Worm (Caenorhabditis elegans): Measurements from ENCODE around the gene nhr-275.
A peak's percentile ranks its signal among the peaks of the same experiment; 100 is the strongest.

The nhr-275 gene

DNA sequence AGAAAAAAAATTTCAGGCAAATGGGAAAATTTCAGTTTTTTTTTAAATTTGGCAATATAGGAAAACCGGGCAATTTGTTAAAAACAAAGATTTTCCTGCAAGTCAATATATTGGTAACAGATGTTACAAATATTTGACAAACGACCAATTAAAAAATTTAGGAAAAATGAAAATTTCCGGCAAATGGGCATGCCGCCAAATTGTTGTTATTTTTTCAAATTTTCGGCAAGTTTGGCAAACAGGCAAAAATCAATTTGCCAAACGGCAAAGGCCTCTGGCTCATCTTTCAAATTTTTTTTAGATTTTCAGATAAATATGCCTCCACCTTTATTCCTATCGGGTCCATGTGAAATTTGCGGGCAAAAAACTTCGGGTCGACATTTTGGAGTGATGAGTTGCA lies 45.1 kb downstream of the nhr-275 start, which contains the start of gene nhr-128:
Gene nhr-128 (plus strand): TSS at position 301 of the 400 bp plus-strand sequence.
- no peak for TF ChIP-seq grh-1 (GFP tag; IDR thresholded peaks at IDR 0.05)
- TF ChIP-seq lir-3 (tag; optimal IDR thresholded peaks at IDR 0.05; ENCODE audit: poor library complexity): no peak
- TF ChIP-seq ceh-82 (tag; optimal IDR thresholded peaks at IDR 0.05): no peak
- no peak for TF ChIP-seq ceh-88 (GFP tag; IDR thresholded peaks at IDR 0.05)
- TF ChIP-seq efl-3 (GFP tag; optimal IDR thresholded peaks at IDR 0.05): no peak
- TF ChIP-seq fkh-8 (tag; optimal IDR thresholded peaks at IDR 0.05): no peak
- no peak for TF ChIP-seq xbp-1 (tag; optimal IDR thresholded peaks at IDR 0.05)
- no peak for TF ChIP-seq jun-1 (tag; optimal IDR thresholded peaks at IDR 0.05)
- TF ChIP-seq pax-3 (tag; optimal IDR thresholded peaks at IDR 0.05): no peak
- no peak for TF ChIP-seq zip-4 (GFP tag; optimal IDR thresholded peaks at IDR 0.05)
- TF ChIP-seq nhr-85 (tag): no peak
- no peak for TF ChIP-seq lin-13 (GFP tag; optimal IDR thresholded peaks at IDR 0.05)
- TF ChIP-seq fos-1 (tag; optimal IDR thresholded peaks at IDR 0.05): no peak
- TF ChIP-seq pag-3 (tag; optimal IDR thresholded peaks at IDR 0.05; ENCODE audit: borderline replicate concordance, insufficient read depth): no peak
- no peak for TF ChIP-seq lsy-2 (tag; optimal IDR thresholded peaks at IDR 0.05)
- TF ChIP-seq sox-4 (tag; optimal IDR thresholded peaks at IDR 0.05): no peak
- no peak for TF ChIP-seq hlh-17 (GFP tag; optimal IDR thresholded peaks at IDR 0.05; ENCODE audit: borderline replicate concordance)
- no peak for TF ChIP-seq ceh-90 (tag; optimal IDR thresholded peaks at IDR 0.05)
- no peak for TF ChIP-seq nhr-76 (tag; optimal IDR thresholded peaks at IDR 0.05)
- no peak for TF ChIP-seq ceh-8 (GFP tag; optimal IDR thresholded peaks at IDR 0.05)

DNA sequence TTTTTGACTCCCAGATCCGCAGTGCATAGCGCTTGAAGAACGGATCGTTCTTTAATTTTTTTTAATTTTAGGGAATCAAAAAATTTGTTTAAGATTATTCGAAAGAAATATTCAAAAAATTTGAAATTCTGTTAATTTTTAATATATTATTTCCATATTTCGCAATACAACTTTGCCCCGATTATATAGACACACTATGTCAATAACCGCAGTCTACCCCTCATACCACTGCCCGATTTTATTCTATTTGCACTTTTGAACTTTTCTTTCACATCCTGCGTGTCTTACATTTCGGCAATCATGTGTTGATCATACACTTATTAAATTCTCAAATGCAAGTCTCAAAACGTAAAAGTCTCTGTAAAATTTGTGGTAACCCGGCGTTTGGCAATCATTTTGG lies 48.1 kb downstream of the nhr-275 start, which contains the start of gene nhr-56:
Gene nhr-56 (plus strand): TSS at position 202 of the 400 bp plus-strand sequence.
- TF ChIP-seq egl-27 (tag; optimal IDR thresholded peaks at IDR 0.05) (no peak), C04F5.9 (tag; optimal IDR thresholded peaks at IDR 0.05) (no peak), C16A3.4 (tag; optimal IDR thresholded peaks at IDR 0.05) (no peak), isw-1 (GFP tag; IDR thresholded peaks at IDR 0.05) (no peak), snpc-4 (tag; optimal IDR thresholded peaks at IDR 0.05) (no peak), lin-15B (tag; optimal IDR thresholded peaks at IDR 0.05) (no peak), hlh-17 (GFP tag; optimal IDR thresholded peaks at IDR 0.05; ENCODE audit: borderline replicate concordance) (no peak), ztf-11 (tag; optimal IDR thresholded peaks at IDR 0.05) (no peak), grh-1 (GFP tag; IDR thresholded peaks at IDR 0.05) (no peak), unc-130 (tag; optimal IDR thresholded peaks at IDR 0.05) (no peak), nhr-12 (tag; optimal IDR thresholded peaks at IDR 0.05) (no peak), ces-1 (GFP tag; optimal IDR thresholded peaks at IDR 0.05) (no peak), elt-3 (tag; optimal IDR thresholded peaks at IDR 0.05) (no peak), ceh-88 (GFP tag; IDR thresholded peaks at IDR 0.05) (no peak), nhr-11 (tag; optimal IDR thresholded peaks at IDR 0.05) (no peak), pag-3 (tag; optimal IDR thresholded peaks at IDR 0.05; ENCODE audit: borderline replicate concordance, insufficient read depth) (no peak), F16B12.6 (tag; optimal IDR thresholded peaks at IDR 0.05) (no peak), lin-39 (tag; optimal IDR thresholded peaks at IDR 0.05) (no peak), swsn-7 (tag; optimal IDR thresholded peaks at IDR 0.05) (peak; percentile 32), aha-1 (tag; optimal IDR thresholded peaks at IDR 0.05) (no peak), nhr-84 (tag; optimal IDR thresholded peaks at IDR 0.05) (no peak), dsc-1 (tag; optimal IDR thresholded peaks at IDR 0.05) (no peak), ama-1 (optimal IDR thresholded peaks at IDR 0.05) (no peak), vab-15 (tag; optimal IDR thresholded peaks at IDR 0.05) (no peak), ceh-82 (tag; optimal IDR thresholded peaks at IDR 0.05) (peak; percentile 11 to 37 (median 13)), tlp-1 (tag; optimal IDR thresholded peaks at IDR 0.05) (no peak), zip-4 (GFP tag; optimal IDR thresholded peaks at IDR 0.05) (peak; percentile 68), mep-1 (tag; optimal IDR thresholded peaks at IDR 0.05) (peak; percentile 60), pqm-1 (tag; optimal IDR thresholded peaks at IDR 0.05) (no peak), fkh-4 (tag; optimal IDR thresholded peaks at IDR 0.05; ENCODE audit: borderline replicate concordance) (no peak), lin-14 (GFP tag; optimal IDR thresholded peaks at IDR 0.05) (no peak), aly-2 (tag; optimal IDR thresholded peaks at IDR 0.05) (no peak), nhr-90 (tag; optimal IDR thresholded peaks at IDR 0.05; ENCODE audit: poor library complexity) (peak; percentile 38), mdl-1 (tag; optimal IDR thresholded peaks at IDR 0.05) (peak in 1 of 2 experiments; percentile 38), nhr-47 (tag; optimal IDR thresholded peaks at IDR 0.05) (peak; percentile 23), fkh-10 (GFP tag; optimal IDR thresholded peaks at IDR 0.05) (no peak), lir-3 (tag; optimal IDR thresholded peaks at IDR 0.05; ENCODE audit: poor library complexity) (no peak), nhr-237 (tag; optimal IDR thresholded peaks at IDR 0.05) (no peak), efl-3 (GFP tag; optimal IDR thresholded peaks at IDR 0.05) (no peak)
